Fruit fly (Drosophila melanogaster) whole organism, embryonic: ENCODE results near the gene dpr18.

Experiments used
- Bgb ChIP-seq: fragments of 200-800 bp; sonication (Bioruptor generic); IDR thresholded peaks from 2 replicates; pipeline ENCODE4 v1.3.6; 2022; ENCODE audit warnings: missing biosample characterization, missing genetic modification characterization; ENCODE audit not compliant: partially characterized antibody
- CG10267 ChIP-seq: fragments of 200-800 bp; sonication (Bioruptor generic); optimal IDR thresholded peaks from 2 replicates; lab custom pipeline; 2018; ENCODE audit warnings: missing biosample characterization, mild to moderate bottlenecking, missing genetic modification characterization, moderate library complexity
- CG10959 ChIP-seq: fragments of 200-800 bp; sonication (Bioruptor generic); IDR thresholded peaks from 2 replicates; pipeline ENCODE4 v1.3.6; 2022; ENCODE audit warnings: missing biosample characterization, missing genetic modification characterization
- CG12659 ChIP-seq: fragments of 200-800 bp; sonication (Bioruptor generic); optimal IDR thresholded peaks from 3 replicates; lab custom pipeline; 2017; ENCODE audit warnings: mild to moderate bottlenecking, missing biosample characterization, missing genetic modification reagents, missing genetic modification characterization
- CG12769 ChIP-seq: fragments of 200-800 bp; sonication (Bioruptor generic); optimal IDR thresholded peaks from 2 replicates; lab custom pipeline; 2019; ENCODE audit warnings: missing biosample characterization, mild to moderate bottlenecking, missing genetic modification characterization, moderate library complexity
- CG13123 ChIP-seq: fragments of 200-800 bp; sonication (Bioruptor generic); optimal IDR thresholded peaks from 2 replicates; lab custom pipeline; 2016; ENCODE audit warnings: missing biosample characterization, missing genetic modification characterization
- CG14014 ChIP-seq: fragments of 200-800 bp; sonication (Bioruptor generic); IDR thresholded peaks from 2 replicates; pipeline ENCODE4 v1.3.6; 2022; ENCODE audit warnings: missing biosample characterization, missing genetic modification characterization
- CG15479 ChIP-seq: fragments of 200-800 bp; sonication (Bioruptor generic); optimal IDR thresholded peaks from 3 replicates; lab custom pipeline; 2019; ENCODE audit warnings: missing biosample characterization, mild to moderate bottlenecking, missing genetic modification characterization, moderate library complexity
- CG15514 ChIP-seq: fragments of 200-800 bp; sonication (Bioruptor generic); optimal IDR thresholded peaks from 3 replicates; lab custom pipeline; 2017; ENCODE audit warnings: missing biosample characterization, missing genetic modification characterization, mild to moderate bottlenecking, moderate library complexity, missing genetic modification reagents
- CG1603 ChIP-seq: fragments of 200-800 bp; sonication (Bioruptor generic); optimal IDR thresholded peaks from 2 replicates; lab custom pipeline; 2019; ENCODE audit warnings: missing biosample characterization, mild to moderate bottlenecking, missing genetic modification characterization, moderate library complexity
- CG18262 ChIP-seq: fragments of 200-800 bp; optimal IDR thresholded peaks from 3 replicates; lab custom pipeline; 2019; ENCODE audit warnings: missing biosample characterization, mild to moderate bottlenecking, missing genetic modification characterization, moderate library complexity
- CG2889 ChIP-seq: fragments of 200-800 bp; sonication (Bioruptor generic); IDR thresholded peaks from 3 replicates; pipeline ENCODE4 v1.3.6; 2022; ENCODE audit warnings: missing biosample characterization, missing genetic modification characterization
- CG32532 ChIP-seq: fragments of 200-800 bp; sonication (Bioruptor generic); IDR thresholded peaks from 2 replicates; pipeline ENCODE4 v1.3.6; 2022; ENCODE audit warnings: missing biosample characterization, missing genetic modification characterization
- CG32767 ChIP-seq: fragments of 200-800 bp; sonication (Bioruptor generic); IDR thresholded peaks from 2 replicates; pipeline ENCODE4 v1.3.6; 2022; ENCODE audit warnings: missing biosample characterization, missing genetic modification characterization
- CG5245 ChIP-seq: fragments of 200-800 bp; sonication (Bioruptor generic); optimal IDR thresholded peaks from 3 replicates; lab custom pipeline; 2016; ENCODE audit warnings: missing biosample characterization, missing genetic modification characterization
- CG6791 ChIP-seq: fragments of 200-800 bp; sonication (Bioruptor generic); IDR thresholded peaks from 3 replicates; pipeline ENCODE4 v1.3.6; 2022; ENCODE audit warnings: missing biosample characterization, missing genetic modification characterization; ENCODE audit not compliant: partially characterized antibody
- CoRest ChIP-seq: fragments of 200-800 bp; sonication (Bioruptor generic); optimal IDR thresholded peaks from 3 replicates; lab custom pipeline; 2018; ENCODE audit warnings: missing biosample characterization, mild to moderate bottlenecking, missing genetic modification characterization, moderate library complexity
- Dll ChIP-seq: fragments of 200-800 bp; sonication (Bioruptor generic); IDR thresholded peaks from 4 replicates; pipeline ENCODE4 v1.3.6; 2022; ENCODE audit warnings: missing biosample characterization, missing genetic modification characterization; ENCODE audit not compliant: partially characterized antibody
- Dref ChIP-seq: fragments of 200-800 bp; sonication (Bioruptor generic); IDR thresholded peaks from 2 replicates; pipeline ENCODE4 v1.3.6; 2022; ENCODE audit warnings: missing biosample characterization, missing genetic modification characterization
- ERR ChIP-seq: fragments of 200-800 bp; sonication (Bioruptor generic); optimal IDR thresholded peaks from 2 replicates; lab custom pipeline; 2016; ENCODE audit warnings: missing biosample characterization, missing genetic modification characterization
- Fer2 ChIP-seq: fragments of 200-800 bp; sonication (Bioruptor generic); optimal IDR thresholded peaks from 2 replicates; lab custom pipeline; 2018; ENCODE audit warnings: missing biosample characterization, mild to moderate bottlenecking, missing genetic modification characterization, moderate library complexity
- HLH4C ChIP-seq: fragments of 200-800 bp; sonication (Bioruptor generic); IDR thresholded peaks from 3 replicates; pipeline ENCODE4 v1.3.6; 2022; ENCODE audit warnings: missing biosample characterization, missing genetic modification characterization; ENCODE audit not compliant: partially characterized antibody
- HmgZ ChIP-seq: fragments of 200-800 bp; sonication (Bioruptor generic); optimal IDR thresholded peaks from 2 replicates; lab custom pipeline; 2018; ENCODE audit warnings: missing biosample characterization, mild to moderate bottlenecking, missing genetic modification characterization
- Hr78 ChIP-seq, 2 experiments: fragments of 200-800 bp in 1 of 2; fragments of >200 bp in 1 of 2; sonication (Bioruptor generic) in 1 of 2; optimal IDR thresholded peaks; 2 replicates each; lab custom pipeline; 2017 to 2019; ENCODE audit warnings: missing biosample characterization in 2 of 2, missing genetic modification characterization in 2 of 2, mild to moderate bottlenecking in 1 of 2, moderate library complexity in 1 of 2
- MESR4 ChIP-seq: fragments of 200-800 bp; sonication (Bioruptor generic); optimal IDR thresholded peaks from 2 replicates; lab custom pipeline; 2018; ENCODE audit warnings: missing biosample characterization, mild to moderate bottlenecking, missing genetic modification characterization, moderate library complexity
- Med ChIP-seq: fragments of 200-800 bp; sonication (Bioruptor generic); peaks from one replicate; lab custom pipeline; 2016; ENCODE audit warnings: missing biosample characterization, missing genetic modification characterization, mild to moderate bottlenecking, inconsistent platforms, moderate library complexity
- Mrtf ChIP-seq: fragments of 200-800 bp; sonication (Bioruptor generic); IDR thresholded peaks from 3 replicates; pipeline ENCODE4 v1.3.6; 2022; ENCODE audit warnings: missing biosample characterization, missing genetic modification characterization
- Pdp1 ChIP-seq, 2 experiments: fragments of 200-800 bp; sonication (Bioruptor generic); optimal IDR thresholded peaks; 3 replicates each; lab custom pipeline; 2016; ENCODE audit warnings: missing biosample characterization in 2 of 2, missing genetic modification characterization in 2 of 2, mild to moderate bottlenecking in 1 of 2, moderate library complexity in 1 of 2
- Ravus ChIP-seq: fragments of 200-800 bp; sonication (Bioruptor generic); IDR thresholded peaks from 2 replicates; pipeline ENCODE4 v1.3.6; 2022; ENCODE audit warnings: missing biosample characterization, missing genetic modification characterization
- Sry-β ChIP-seq: fragments of 200-800 bp; sonication (Bioruptor generic); optimal IDR thresholded peaks from 2 replicates; lab custom pipeline; 2018; ENCODE audit warnings: missing biosample characterization, mild to moderate bottlenecking, missing genetic modification characterization, moderate library complexity
- az2 ChIP-seq: fragments of 200-800 bp; sonication (Bioruptor generic); optimal IDR thresholded peaks from 3 replicates; lab custom pipeline; 2016; ENCODE audit warnings: missing biosample characterization, missing genetic modification characterization
- bigmax ChIP-seq: fragments of 200-800 bp; sonication (Bioruptor generic); optimal IDR thresholded peaks from 2 replicates; lab custom pipeline; 2018; ENCODE audit warnings: missing biosample characterization, mild to moderate bottlenecking, missing genetic modification characterization
- cas ChIP-seq: fragments of 200-800 bp; sonication (Bioruptor generic); IDR thresholded peaks from 2 replicates; pipeline ENCODE4 v1.3.6; 2022; ENCODE audit warnings: missing biosample characterization, missing genetic modification characterization
- chm ChIP-seq: fragments of 200-800 bp; sonication (Bioruptor generic); IDR thresholded peaks from 2 replicates; pipeline ENCODE4 v1.3.6; 2022; ENCODE audit warnings: missing biosample characterization, missing genetic modification characterization
- ci ChIP-seq: fragments of 200-800 bp; sonication (Bioruptor generic); IDR thresholded peaks from 3 replicates; pipeline ENCODE4 v1.3.6; 2022; ENCODE audit warnings: missing biosample characterization, missing genetic modification characterization
- crp ChIP-seq, 2 experiments: fragments of 200-800 bp; sonication (Bioruptor generic); optimal IDR thresholded peaks; 2 replicates in 1 of 2; 3 replicates in 1 of 2; lab custom pipeline; 2017; ENCODE audit warnings: missing biosample characterization in 2 of 2, missing genetic modification characterization in 2 of 2, mild to moderate bottlenecking in 1 of 2, moderate library complexity in 1 of 2
- en ChIP-seq: fragments of 200-800 bp; sonication (Bioruptor generic); optimal IDR thresholded peaks from 2 replicates; lab custom pipeline; 2016; ENCODE audit warnings: missing biosample characterization, missing genetic modification characterization
- eve ChIP-seq, 2 experiments: fragments of >200 bp; optimal IDR thresholded peaks; 2 replicates each; lab custom pipeline; 2017; ENCODE audit warnings: missing biosample characterization in 2 of 2, missing genetic modification characterization in 2 of 2
- hb ChIP-seq: fragments of 200-800 bp; sonication (Bioruptor generic); IDR thresholded peaks from 3 replicates; pipeline ENCODE4 v1.3.6; 2022; ENCODE audit warnings: missing biosample characterization, missing genetic modification characterization; ENCODE audit not compliant: partially characterized antibody
- pfk ChIP-seq: fragments of 200-800 bp; sonication (Bioruptor generic); optimal IDR thresholded peaks from 2 replicates; lab custom pipeline; 2018; ENCODE audit warnings: missing biosample characterization, mild to moderate bottlenecking, missing genetic modification characterization, moderate library complexity
- phol ChIP-seq: fragments of 200-800 bp; sonication (Bioruptor generic); optimal IDR thresholded peaks from 3 replicates; lab custom pipeline; 2018; ENCODE audit warnings: missing biosample characterization, mild to moderate bottlenecking, missing genetic modification characterization, moderate library complexity
- pnt ChIP-seq: fragments of 200-800 bp; sonication (Bioruptor generic); optimal IDR thresholded peaks from 3 replicates; lab custom pipeline; 2016; ENCODE audit warnings: missing biosample characterization, missing genetic modification characterization
- rib ChIP-seq: fragments of 200-800 bp; sonication (Bioruptor generic); IDR thresholded peaks from 2 replicates; pipeline ENCODE4 v1.3.6; 2022; ENCODE audit warnings: missing biosample characterization, missing genetic modification characterization
- row ChIP-seq: fragments of 200-800 bp; sonication (Bioruptor generic); IDR thresholded peaks from 3 replicates; pipeline ENCODE4 v1.3.6; 2022; ENCODE audit warnings: missing biosample characterization, missing genetic modification characterization
- tll ChIP-seq, 2 experiments: fragments of 200-800 bp in 1 of 2; fragments of >200 bp in 1 of 2; sonication (Bioruptor generic) in 1 of 2; optimal IDR thresholded peaks; 2 replicates each; lab custom pipeline; 2017 to 2019; ENCODE audit warnings: missing biosample characterization in 2 of 2, missing genetic modification characterization in 2 of 2, mild to moderate bottlenecking in 1 of 2, moderate library complexity in 1 of 2
- tup ChIP-seq: fragments of 200-800 bp; sonication (Bioruptor generic); optimal IDR thresholded peaks from 2 replicates; lab custom pipeline; 2016; ENCODE audit warnings: missing biosample characterization, mild to moderate bottlenecking, missing genetic modification characterization, moderate library complexity

dpr18 gene

DNA sequence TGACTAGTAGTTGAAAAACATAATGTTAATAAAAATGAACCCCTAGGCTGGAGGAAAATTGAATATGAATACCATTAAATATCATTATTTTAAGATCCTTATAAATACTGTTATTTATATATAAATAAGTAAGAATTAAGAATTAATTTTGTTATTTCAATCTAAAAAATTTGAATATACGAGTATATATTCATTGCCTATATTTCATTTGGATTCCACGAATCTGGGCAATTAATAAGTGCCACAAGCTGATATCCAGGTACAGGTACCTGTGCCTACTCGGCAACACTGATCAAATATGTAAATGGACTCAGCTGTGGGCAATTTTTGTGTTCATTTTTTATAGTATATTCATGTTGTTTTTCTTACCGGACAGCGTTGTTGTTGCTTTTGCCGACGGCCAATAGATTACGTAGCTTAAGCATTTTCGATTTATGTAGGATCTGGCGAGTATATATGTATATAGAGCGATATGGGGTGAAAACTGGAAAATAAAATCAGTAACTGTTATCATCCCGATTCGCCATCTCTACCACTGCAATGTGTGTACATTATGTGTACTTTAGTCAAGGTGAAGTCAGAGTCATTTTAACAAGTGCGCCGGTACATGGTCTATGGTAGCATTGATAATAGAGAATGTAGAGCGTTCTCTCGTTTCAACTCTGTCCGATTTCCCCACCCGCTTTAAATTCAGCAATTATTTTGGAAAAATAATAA lies 9.3 kb downstream of the dpr18 start:
- TF ChIP-seq MESR4 (GFP tag; lab: Kevin White, UChicago) (peak; percentile 29), Med (GFP tag; lab: Kevin White, UChicago) (peak; percentile 3), crp (GFP tag; optimal IDR thresholded peaks at IDR 0.05; lab: Kevin White, UChicago) (peak in 1 of 2 experiments; percentile 27), tll (GFP tag; optimal IDR thresholded peaks at IDR 0.05; lab: Kevin White, UChicago) (peak in 1 of 2 experiments; percentile 64), Ravus (GFP tag; lab: Robert Waterston, UW) (no peak), tup (GFP tag; lab: Kevin White, UChicago) (no peak), Sry-β (GFP tag; lab: Kevin White, UChicago) (peak; percentile 78), row (peak; percentile 55; the same call in 1 of the 3 replicates), en (no peak), eve (GFP tag; optimal IDR thresholded peaks at IDR 0.05; lab: Kevin White, UChicago) (peak in 1 of 2 experiments; percentile 58), chm (GFP tag; lab: Robert Waterston, UW) (no peak), Pdp1 (GFP tag; optimal IDR thresholded peaks at IDR 0.05; lab: Kevin White, UChicago) (peak in 1 of 2 experiments; percentile 57), ERR (GFP tag; lab: Kevin White, UChicago) (peak; percentile 49)

DNA sequence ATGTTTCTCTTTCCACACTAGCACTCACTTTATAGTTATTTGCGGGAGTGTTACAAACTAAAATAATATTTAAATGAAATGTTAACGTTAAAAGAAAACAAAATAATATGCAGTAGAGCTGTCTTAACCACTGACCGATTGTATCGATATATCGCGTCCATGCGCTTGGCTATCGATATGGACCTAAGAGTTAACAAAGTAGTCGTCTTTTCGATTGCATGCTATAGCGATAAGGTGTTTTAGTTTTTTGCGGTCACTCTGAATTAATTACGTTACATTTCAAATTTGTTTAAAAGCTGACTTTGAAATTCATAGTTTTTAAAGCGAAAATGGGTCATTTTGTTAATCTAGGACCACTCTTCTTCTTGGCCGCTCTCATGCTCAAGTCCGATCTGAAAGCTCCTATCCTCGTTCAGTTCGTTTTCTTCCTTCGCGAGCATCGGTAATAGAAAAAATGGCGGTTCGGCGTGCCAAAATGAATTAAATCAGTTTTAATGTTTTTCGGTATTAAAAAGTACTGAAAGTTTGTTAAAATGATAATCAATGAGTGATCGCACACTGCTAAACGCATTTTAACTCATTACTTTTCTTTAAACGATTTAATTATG lies 9.9 kb downstream of the dpr18 start, which contains the start of gene Nipsnap:
Gene Nipsnap (minus strand): TSS at position 194 of the 608 bp plus-strand sequence.
- TF ChIP-seq CG15514 (peak; percentile 66), hb (peak; percentile 98), phol (peak; percentile 69), CG10959 (GFP tag; lab: Robert Waterston, UW) (no peak), pfk (no peak), CG14014 (GFP tag; lab: Robert Waterston, UW) (no peak), CG2889 (GFP tag; lab: Robert Waterston, UW) (no peak), CG12769 (no peak), Mrtf (GFP tag; lab: Robert Waterston, UW) (no peak), CG10267 (tag; lab: Kevin White, UChicago) (peak; percentile 53), CG18262 (no peak), Med (GFP tag; lab: Kevin White, UChicago) (peak; percentile 61), cas (GFP tag; lab: Robert Waterston, UW) (no peak), CoRest (tag; lab: Kevin White, UChicago) (peak; percentile 33), pnt (GFP tag; lab: Kevin White, UChicago) (no peak), HLH4C (GFP tag; lab: Robert Waterston, UW) (peak; percentile 98), Dll (GFP tag; lab: Robert Waterston, UW) (peak; percentile 93), bigmax (GFP tag; lab: Kevin White, UChicago) (no peak), CG12659 (GFP tag; lab: Kevin White, UChicago) (peak; percentile 54), Fer2 (tag; lab: Kevin White, UChicago) (no peak), HmgZ (tag; lab: Kevin White, UChicago) (peak; percentile 18), CG32767 (GFP tag; lab: Robert Waterston, UW) (no peak), ci (GFP tag; lab: Robert Waterston, UW) (no peak), Dref (GFP tag; lab: Robert Waterston, UW) (peak; percentile 98), CG5245 (GFP tag; lab: Kevin White, UChicago) (no peak), CG32532 (GFP tag; lab: Robert Waterston, UW) (no peak), Hr78 (GFP tag; optimal IDR thresholded peaks at IDR 0.05; lab: Kevin White, UChicago) (no peak), CG1603 (tag; lab: Kevin White, UChicago) (peak; percentile 72), Sry-β (GFP tag; lab: Kevin White, UChicago) (no peak), CG6791 (GFP tag; lab: Robert Waterston, UW) (peak; percentile 99), CG13123 (peak; percentile 4), CG15479 (no peak), rib (GFP tag; lab: Robert Waterston, UW) (no peak), az2 (no peak), Bgb (GFP tag; lab: Robert Waterston, UW) (peak; percentile 98)
